Worm (Caenorhabditis elegans) whole organism, L3 larva: ENCODE data around the gene ckk-1.

Source experiments
- R02D3.7 ChIP-seq: fragments of 150-350 bp; optimal IDR thresholded peaks from 2 replicates; lab custom pipeline; 2014; ENCODE audit warnings: missing biosample characterization, missing genetic modification characterization
- ZK546.5 ChIP-seq: sonication (generic microtip); optimal IDR thresholded peaks from 2 replicates; lab custom pipeline; 2017; ENCODE audit warnings: missing biosample characterization, missing genetic modification characterization
- aly-2 ChIP-seq: fragments of 150-350 bp; optimal IDR thresholded peaks from 2 replicates; lab custom pipeline; 2014; ENCODE audit warnings: missing biosample characterization, missing genetic modification characterization
- ama-1 ChIP-seq: fragments of 150-350 bp; optimal IDR thresholded peaks from 2 replicates; lab custom pipeline; 2018
- ceh-16 ChIP-seq: sonication (generic microtip); optimal IDR thresholded peaks from 2 replicates; lab custom pipeline; 2017; ENCODE audit warnings: missing biosample characterization, missing genetic modification characterization
- ceh-28 ChIP-seq: fragments of 150-350 bp; optimal IDR thresholded peaks from 2 replicates; lab custom pipeline; 2014; ENCODE audit warnings: missing biosample characterization, missing genetic modification reagents, missing genetic modification characterization
- ceh-82 ChIP-seq: fragments of 150-350 bp; optimal IDR thresholded peaks from 2 replicates; lab custom pipeline; 2014; ENCODE audit warnings: missing biosample characterization, missing genetic modification characterization
- ceh-9 ChIP-seq: sonication (generic microtip); optimal IDR thresholded peaks from 2 replicates; lab custom pipeline; 2018; ENCODE audit warnings: missing biosample characterization, missing genetic modification characterization
- daf-12 ChIP-seq: fragments of 150-350 bp; optimal IDR thresholded peaks from 2 replicates; lab custom pipeline; 2014; ENCODE audit warnings: missing biosample characterization, missing genetic modification reagents, missing genetic modification characterization
- egl-27 ChIP-seq: sonication (generic microtip); optimal IDR thresholded peaks from 4 replicates; lab custom pipeline; 2017; ENCODE audit warnings: missing biosample characterization, missing genetic modification reagents, missing genetic modification characterization
- egl-5 ChIP-seq: fragments of 150-350 bp; optimal IDR thresholded peaks from 2 replicates; lab custom pipeline; 2017; ENCODE audit warnings: missing biosample characterization, missing genetic modification reagents, missing genetic modification characterization, inconsistent platforms
- elt-1 ChIP-seq: fragments of 150-350 bp; optimal IDR thresholded peaks from 2 replicates; lab custom pipeline; 2014; ENCODE audit warnings: missing biosample characterization, missing genetic modification characterization
- elt-2 ChIP-seq: sonication (generic microtip); optimal IDR thresholded peaks from 2 replicates; lab custom pipeline; 2016; ENCODE audit warnings: missing genetic modification reagents, mild to moderate bottlenecking, missing genetic modification characterization, missing compliant biosample characterization
- elt-3 ChIP-seq, 3 experiments: fragments of 150-350 bp in 1 of 3; sonication (generic microtip) in 2 of 3; optimal IDR thresholded peaks; 2 replicates in 2 of 3; 4 replicates in 1 of 3; lab custom pipeline; 2014 to 2017; ENCODE audit warnings: missing biosample characterization in 3 of 3, missing genetic modification characterization in 3 of 3
- eor-1 ChIP-seq, 2 experiments: fragments of 150-350 bp; optimal IDR thresholded peaks; 2 replicates each; lab custom pipeline; 2014 to 2018; ENCODE audit warnings: missing biosample characterization in 2 of 2, missing genetic modification characterization in 2 of 2
- fkh-10 ChIP-seq: sonication (generic microtip); optimal IDR thresholded peaks from 2 replicates; lab custom pipeline; 2017; ENCODE audit warnings: missing biosample characterization, missing genetic modification reagents, missing genetic modification characterization
- fkh-2 ChIP-seq: fragments of 150-350 bp; optimal IDR thresholded peaks from 2 replicates; lab custom pipeline; 2014; ENCODE audit warnings: missing biosample characterization, missing genetic modification reagents, missing genetic modification characterization
- fos-1 ChIP-seq: fragments of 150-350 bp; optimal IDR thresholded peaks from 2 replicates; lab custom pipeline; 2014; ENCODE audit warnings: missing biosample characterization, missing genetic modification characterization
- hmg-11 ChIP-seq: sonication (generic microtip); optimal IDR thresholded peaks from 2 replicates; lab custom pipeline; 2016; ENCODE audit warnings: missing genetic modification characterization, missing compliant biosample characterization
- jun-1 ChIP-seq: fragments of 150-350 bp; optimal IDR thresholded peaks from 2 replicates; lab custom pipeline; 2014; ENCODE audit warnings: missing biosample characterization, missing genetic modification reagents, missing genetic modification characterization
- lin-15B ChIP-seq: fragments of 150-350 bp; optimal IDR thresholded peaks from 2 replicates; lab custom pipeline; 2014; ENCODE audit warnings: missing biosample characterization, missing genetic modification characterization
- lin-39 ChIP-seq: fragments of 150-350 bp; optimal IDR thresholded peaks from 2 replicates; lab custom pipeline; 2018; ENCODE audit warnings: missing biosample characterization, missing genetic modification reagents, missing genetic modification characterization
- lsy-12 ChIP-seq: sonication (generic microtip); optimal IDR thresholded peaks from 2 replicates; lab custom pipeline; 2016; ENCODE audit warnings: mild to moderate bottlenecking, missing genetic modification characterization, missing compliant biosample characterization
- mdl-1 ChIP-seq: fragments of 150-350 bp; optimal IDR thresholded peaks from 2 replicates; lab custom pipeline; 2014; ENCODE audit warnings: missing biosample characterization, missing genetic modification characterization
- mml-1 ChIP-seq: fragments of 150-350 bp; sonication (generic microtip); optimal IDR thresholded peaks from 3 replicates; lab custom pipeline; 2014; ENCODE audit warnings: missing biosample characterization, missing genetic modification characterization
- nfya-1 ChIP-seq: sonication (generic microtip); optimal IDR thresholded peaks from 2 replicates; lab custom pipeline; 2017; ENCODE audit warnings: missing genetic modification characterization, mild to moderate bottlenecking, missing compliant biosample characterization, antibody characterized with exemption, moderate library complexity; ENCODE audit not compliant: insufficient read depth
- nhr-11 ChIP-seq: fragments of 150-350 bp; optimal IDR thresholded peaks from 2 replicates; lab custom pipeline; 2014; ENCODE audit warnings: missing biosample characterization, missing genetic modification characterization
- nhr-12 ChIP-seq: fragments of 150-350 bp; optimal IDR thresholded peaks from 2 replicates; lab custom pipeline; 2014; ENCODE audit warnings: missing biosample characterization, missing genetic modification characterization
- nhr-23 ChIP-seq: fragments of 150-350 bp; optimal IDR thresholded peaks from 2 replicates; lab custom pipeline; 2014; ENCODE audit warnings: missing biosample characterization, missing genetic modification reagents, missing genetic modification characterization
- nhr-237 ChIP-seq: fragments of 150-350 bp; optimal IDR thresholded peaks from 2 replicates; lab custom pipeline; 2014; ENCODE audit warnings: missing biosample characterization, missing genetic modification characterization
- nhr-25 ChIP-seq: sonication (generic microtip); optimal IDR thresholded peaks from 2 replicates; lab custom pipeline; 2017; ENCODE audit warnings: missing biosample characterization, missing genetic modification characterization
- nhr-28 ChIP-seq: fragments of 150-350 bp; optimal IDR thresholded peaks from 2 replicates; lab custom pipeline; 2014; ENCODE audit warnings: missing biosample characterization, missing genetic modification characterization
- nhr-43 ChIP-seq: sonication (generic microtip); optimal IDR thresholded peaks from 2 replicates; lab custom pipeline; 2016; ENCODE audit warnings: mild to moderate bottlenecking, missing genetic modification characterization, missing compliant biosample characterization; ENCODE audit not compliant: poor library complexity, severe bottlenecking
- nhr-67 ChIP-seq: fragments of 150-350 bp; optimal IDR thresholded peaks from 2 replicates; lab custom pipeline; 2014; ENCODE audit warnings: missing biosample characterization, missing genetic modification characterization
- nhr-76 ChIP-seq: fragments of 150-350 bp; sonication (generic microtip); optimal IDR thresholded peaks from 5 replicates; lab custom pipeline; 2014; ENCODE audit warnings: missing biosample characterization, missing genetic modification characterization
- nhr-77 ChIP-seq: fragments of 150-350 bp; optimal IDR thresholded peaks from 2 replicates; lab custom pipeline; 2014; ENCODE audit warnings: missing biosample characterization, missing genetic modification characterization
- pha-4 ChIP-seq: fragments of 150-350 bp; optimal IDR thresholded peaks from 2 replicates; lab custom pipeline; 2014; ENCODE audit warnings: missing biosample characterization, missing genetic modification reagents, missing genetic modification characterization
- pqm-1 ChIP-seq: fragments of 150-350 bp; optimal IDR thresholded peaks from 2 replicates; lab custom pipeline; 2017; ENCODE audit warnings: missing biosample characterization, missing genetic modification characterization, inconsistent platforms
- sea-2 ChIP-seq: fragments of 150-350 bp; sonication (generic microtip); optimal IDR thresholded peaks from 4 replicates; lab custom pipeline; 2014; ENCODE audit warnings: missing biosample characterization, missing genetic modification reagents, missing genetic modification characterization
- skn-1 ChIP-seq: fragments of 150-350 bp; optimal IDR thresholded peaks from 2 replicates; lab custom pipeline; 2014; ENCODE audit warnings: missing biosample characterization, missing genetic modification characterization
- snpc-4 ChIP-seq: fragments of 150-350 bp; optimal IDR thresholded peaks from 2 replicates; lab custom pipeline; 2014; ENCODE audit warnings: missing biosample characterization, missing genetic modification characterization
- tbx-2 ChIP-seq: sonication (generic microtip); optimal IDR thresholded peaks from 2 replicates; lab custom pipeline; 2016; ENCODE audit warnings: mild to moderate bottlenecking, missing genetic modification characterization, missing compliant biosample characterization
- unc-39 ChIP-seq: sonication (generic microtip); optimal IDR thresholded peaks from 4 replicates; lab custom pipeline; 2017; ENCODE audit warnings: missing biosample characterization, missing genetic modification characterization
- unc-62 ChIP-seq: fragments of 150-350 bp; sonication (generic microtip); optimal IDR thresholded peaks from 4 replicates; lab custom pipeline; 2014; ENCODE audit warnings: missing biosample characterization, missing genetic modification reagents, missing genetic modification characterization
- zag-1 ChIP-seq: fragments of 150-350 bp; optimal IDR thresholded peaks from 2 replicates; lab custom pipeline; 2014; ENCODE audit warnings: missing biosample characterization, missing genetic modification characterization
- ztf-11 ChIP-seq: fragments of 150-350 bp; optimal IDR thresholded peaks from 2 replicates; lab custom pipeline; 2014; ENCODE audit warnings: missing biosample characterization, missing genetic modification characterization
- ztf-4 ChIP-seq: fragments of 150-350 bp; optimal IDR thresholded peaks from 2 replicates; lab custom pipeline; 2014; ENCODE audit warnings: missing biosample characterization, missing genetic modification characterization

The ckk-1 gene

ce11 chrIII:5680141-5680540 is 44.9 kb downstream of the ckk-1 start, which contains the start of gene pst-2:
TSS of gene pst-2 (plus strand) at chrIII:5680433.
- TF ChIP-seq aly-2 (tag; lab: Kevin White, UChicago) (no peak), nhr-25 (tag; lab: Kevin White, UChicago) (peak; percentile 13)

- TF ChIP-seq nhr-25 (tag; lab: Kevin White, UChicago) (no peak), ceh-9 (no peak), fkh-10 (GFP tag; lab: Kevin White, UChicago) (no peak), pha-4 (tag; lab: Kevin White, UChicago) (no peak), nhr-77 (tag; lab: Kevin White, UChicago) (no peak), nhr-28 (no peak), ZK546.5 (no peak), mml-1 (no peak), pqm-1 (tag; lab: Kevin White, UChicago) (no peak), egl-27 (tag; lab: Kevin White, UChicago) (no peak), tbx-2 (tag; lab: Kevin White, UChicago) (no peak), zag-1 (tag; lab: Kevin White, UChicago) (no peak), ztf-11 (tag; lab: Kevin White, UChicago) (no peak), nhr-12 (tag; lab: Kevin White, UChicago) (no peak), skn-1 (tag; lab: Kevin White, UChicago) (no peak), ceh-82 (no peak), lin-15B (tag; lab: Kevin White, UChicago) (no peak), snpc-4 (no peak), lin-39 (no peak), nhr-23 (tag; lab: Kevin White, UChicago) (no peak)
- TF ChIP-seq, all 47 proteins: peak for 0
Observed at ce11 chrIII:5683998-5684397, 48.7 kb downstream of the ckk-1 start, which contains the start of gene rcan-1. TSS of gene rcan-1 (minus strand) at chrIII:5684098.

- TF ChIP-seq fkh-2 (tag; lab: Kevin White, UChicago) (no peak), ceh-16 (tag; lab: Kevin White, UChicago) (no peak), jun-1 (no peak), nhr-237 (no peak), snpc-4 (peak; percentile 39), nhr-23 (tag; lab: Kevin White, UChicago) (no peak), fkh-10 (GFP tag; lab: Kevin White, UChicago) (no peak), skn-1 (tag; lab: Kevin White, UChicago) (no peak), nhr-12 (tag; lab: Kevin White, UChicago) (no peak), ama-1 (lab: Kevin White, UChicago) (no peak), nhr-43 (tag; lab: Kevin White, UChicago) (no peak), nhr-76 (tag; lab: Kevin White, UChicago) (no peak), egl-5 (tag; lab: Kevin White, UChicago) (no peak), elt-2 (tag; lab: Kevin White, UChicago) (peak; percentile 30), ZK546.5 (no peak), elt-1 (no peak), nhr-28 (no peak), eor-1 (tag; optimal IDR thresholded peaks at IDR 0.05; lab: Kevin White, UChicago) (no peak), unc-39 (tag; lab: Kevin White, UChicago) (no peak), ceh-28 (tag; lab: Kevin White, UChicago) (no peak), ceh-82 (no peak), mdl-1 (no peak), fos-1 (no peak), egl-27 (tag; lab: Kevin White, UChicago) (no peak), hmg-11 (tag; lab: Kevin White, UChicago) (peak; percentile 65), pha-4 (tag; lab: Kevin White, UChicago) (peak; percentile 98), nhr-25 (tag; lab: Kevin White, UChicago) (no peak), zag-1 (tag; lab: Kevin White, UChicago) (no peak), pqm-1 (tag; lab: Kevin White, UChicago) (peak; percentile 25), R02D3.7 (tag; lab: Kevin White, UChicago) (no peak), lin-15B (tag; lab: Kevin White, UChicago) (no peak), ztf-4 (tag; lab: Kevin White, UChicago) (no peak), daf-12 (tag; lab: Kevin White, UChicago) (no peak), aly-2 (tag; lab: Kevin White, UChicago) (no peak), nfya-1 (tag; lab: Kevin White, UChicago) (peak; percentile 71), ztf-11 (tag; lab: Kevin White, UChicago) (no peak), unc-62 (GFP tag; lab: Kevin White, UChicago) (no peak), elt-3 (tag; optimal IDR thresholded peaks at IDR 0.05; lab: Kevin White, UChicago) (no peak), nhr-11 (tag; lab: Kevin White, UChicago) (no peak), sea-2 (GFP tag; lab: Kevin White, UChicago) (no peak), lsy-12 (tag; lab: Kevin White, UChicago) (no peak), nhr-67 (no peak), nhr-77 (tag; lab: Kevin White, UChicago) (no peak), tbx-2 (tag; lab: Kevin White, UChicago) (no peak), lin-39 (peak; percentile 38), ceh-9 (no peak), mml-1 (no peak)
Observed at ce11 chrIII:5688246-5688645, 53.0 kb downstream of the ckk-1 start.
